Worm (Caenorhabditis elegans): ENCODE measurements around the gene ekl-6.

- TF ChIP-seq ama-1 (optimal IDR thresholded peaks at IDR 0.05) (no peak), hnd-1 (tag; optimal IDR thresholded peaks at IDR 0.05) (no peak), ets-7 (tag; optimal IDR thresholded peaks at IDR 0.05) (no peak), B0310.2 (tag; optimal IDR thresholded peaks at IDR 0.05) (no peak), tbx-37 (GFP tag; conservative IDR thresholded peaks at IDR 0.05) (no peak), hmg-4 (GFP tag; optimal IDR thresholded peaks at IDR 0.05) (no peak), flt-1 (GFP tag; IDR thresholded peaks at IDR 0.05) (no peak), ceh-36 (tag; optimal IDR thresholded peaks at IDR 0.05) (no peak), tra-4 (tag; optimal IDR thresholded peaks at IDR 0.05) (no peak)
Observed at ce11 chrIII:10085983-10086382, 21.8 kb downstream of the ekl-6 start, which contains the start of gene T16H12.2.
